Fruit fly (Drosophila melanogaster): ENCODE measurements around the gene CG4911.

CG4911 gene

DNA sequence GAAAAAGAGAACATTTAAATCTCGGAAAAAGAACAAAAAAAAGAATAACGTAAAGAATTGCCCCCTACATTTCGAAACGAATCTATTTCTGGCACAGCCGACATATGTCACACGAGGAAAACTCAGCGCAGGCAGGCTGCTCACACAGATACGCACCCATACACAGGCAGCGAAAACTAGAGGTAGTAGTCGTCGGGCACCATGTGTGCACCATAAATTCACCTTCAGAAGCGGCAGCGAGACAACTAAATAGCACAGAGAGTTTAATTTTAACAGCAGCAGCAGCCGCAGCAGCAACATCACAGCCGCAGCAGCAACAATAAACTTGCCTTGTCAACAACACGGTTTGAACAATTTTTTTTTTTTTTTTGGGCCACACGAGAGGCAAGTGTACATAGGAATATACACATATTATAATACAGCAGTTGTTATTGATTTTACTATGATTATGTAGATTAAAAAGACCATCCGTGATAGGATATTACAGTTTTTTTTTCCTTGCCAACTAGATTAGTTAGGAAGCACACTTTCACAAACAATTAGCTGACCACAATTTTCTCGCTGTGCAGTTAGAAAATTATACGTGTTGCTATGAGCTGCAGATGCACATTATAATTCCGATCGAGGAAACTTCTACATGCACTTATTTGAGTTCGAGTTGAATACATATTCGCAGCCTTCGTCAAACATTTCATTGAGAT, 41.2 kb upstream of the CG4911 start (continued):
- TF ChIP-seq CG1792 (GFP tag; optimal IDR thresholded peaks at IDR 0.05) (no peak), CG6175 (GFP tag; IDR thresholded peaks at IDR 0.05) (no peak), HHEX (GFP tag; optimal IDR thresholded peaks at IDR 0.05) (no peak), CG10267 (tag; optimal IDR thresholded peaks at IDR 0.05) (no peak), Xrp1 (GFP tag; IDR thresholded peaks at IDR 0.05) (0 out of 2 replicates have a peak, but pooled peaks have one; percentile 17), jumu (GFP tag; optimal IDR thresholded peaks at IDR 0.05) (no peak), ara (GFP tag; IDR thresholded peaks at IDR 0.05) (peak; percentile 33; the same call in 1 of the 2 replicates), CG17385 (GFP tag; optimal IDR thresholded peaks at IDR 0.05) (no peak), corto (GFP tag; optimal IDR thresholded peaks at IDR 0.05) (no peak), CG4730 (GFP tag; IDR thresholded peaks at IDR 0.05) (no peak), Hr3 (GFP tag; optimal IDR thresholded peaks at IDR 0.05) (no peak), Doc2 (GFP tag; IDR thresholded peaks at IDR 0.05) (no peak)

dm6 chr3L:9096648-9097047, 24.1 kb upstream of the CG4911 start, which contains the start of gene CG13315:
Gene CG13315 (plus strand): TSS chr3L:9096877.
- no peak for TF ChIP-seq HmgD (GFP tag; optimal IDR thresholded peaks at IDR 0.05)
- TF ChIP-seq CG9609 (GFP tag; optimal IDR thresholded peaks at IDR 0.05) = no peak
- no peak for TF ChIP-seq slp2 (GFP tag; optimal IDR thresholded peaks at IDR 0.05)
- 0 out of 4 replicates have a peak, but pooled peaks have one; percentile 44 for TF ChIP-seq chinmo (GFP tag; IDR thresholded peaks at IDR 0.05; ENCODE audit: partially characterized antibody)
- peak; percentile 66 for TF ChIP-seq GATAe (GFP tag; conservative IDR thresholded peaks at IDR 0.05)
- TF ChIP-seq CG15514 (GFP tag; optimal IDR thresholded peaks at IDR 0.05) = peak; percentile 0
- TF ChIP-seq CrebB (tag; optimal IDR thresholded peaks at IDR 0.05) = peak; percentile 9
- peak; percentile 37 for TF ChIP-seq lab (GFP tag; optimal IDR thresholded peaks at IDR 0.05)
- TF ChIP-seq Jarid2 (GFP tag; optimal IDR thresholded peaks at IDR 0.05) = peak; percentile 35
- TF ChIP-seq Deaf1 (tag; optimal IDR thresholded peaks at IDR 0.05) = peak; percentile 35
- 0 out of 2 replicates have a peak, but pooled peaks have one; percentile 21 for TF ChIP-seq al (GFP tag; IDR thresholded peaks at IDR 0.05)
- 0 out of 2 replicates have a peak, but pooled peaks have one; percentile 22 for TF ChIP-seq CG9932 (GFP tag; IDR thresholded peaks at IDR 0.05)
- peak; percentile 22 for TF ChIP-seq B-H2 (GFP tag; optimal IDR thresholded peaks at IDR 0.05)
- no peak for TF ChIP-seq zfh1 (GFP tag; IDR thresholded peaks at IDR 0.05)
- peak; percentile 43 for TF ChIP-seq grn (GFP tag; optimal IDR thresholded peaks at IDR 0.05)
- TF ChIP-seq Hmr (GFP tag; optimal IDR thresholded peaks at IDR 0.05) = peak; percentile 13
- TF ChIP-seq Med (GFP tag) = peak; percentile 73
- peak; percentile 16 for TF ChIP-seq Hey (tag; optimal IDR thresholded peaks at IDR 0.05)
- TF ChIP-seq CG17359 (tag; optimal IDR thresholded peaks at IDR 0.05) = no peak
- no peak for TF ChIP-seq MESR4 (GFP tag; optimal IDR thresholded peaks at IDR 0.05)
- TF ChIP-seq HmgZ (tag; optimal IDR thresholded peaks at IDR 0.05) = peak; percentile 57
- TF ChIP-seq Pdp1 (GFP tag; optimal IDR thresholded peaks at IDR 0.05) = peak in 1 of 2 experiments; percentile 1
- TF ChIP-seq sug (tag; optimal IDR thresholded peaks at IDR 0.05) = peak; percentile 70
- TF ChIP-seq lilli (GFP tag; optimal IDR thresholded peaks at IDR 0.05) = peak; percentile 27
- peak; percentile 69 for TF ChIP-seq CG10543 (GFP tag; optimal IDR thresholded peaks at IDR 0.05)
- peak; percentile 54 for TF ChIP-seq exex (tag; optimal IDR thresholded peaks at IDR 0.05)
- TF ChIP-seq CG13894 (tag; optimal IDR thresholded peaks at IDR 0.05) = no peak
- peak; percentile 77 for TF ChIP-seq CG34376 (GFP tag; optimal IDR thresholded peaks at IDR 0.05)
- no peak for TF ChIP-seq eyg (GFP tag; optimal IDR thresholded peaks at IDR 0.05)
